Worm (Caenorhabditis elegans) whole organism, L2 larva: ENCODE measurements around the gene F54E2.2.

Experiments
- Y55F3AM.14 ChIP-seq: fragments of 200-800 bp; sonication (Bioruptor generic); optimal IDR thresholded peaks from 2 replicates; lab custom pipeline; 2018; ENCODE audit warnings: mild to moderate bottlenecking, missing genetic modification characterization, missing compliant biosample characterization
- ZK546.5 ChIP-seq: sonication (generic microtip); optimal IDR thresholded peaks from 2 replicates; lab custom pipeline; 2017; ENCODE audit warnings: missing biosample characterization, missing genetic modification characterization
- alr-1 ChIP-seq: fragments of 150-350 bp; optimal IDR thresholded peaks from 2 replicates; lab custom pipeline; 2014; ENCODE audit warnings: missing biosample characterization, missing genetic modification characterization
- aly-2 ChIP-seq: fragments of 150-350 bp; optimal IDR thresholded peaks from 2 replicates; lab custom pipeline; 2014; ENCODE audit warnings: missing biosample characterization, missing genetic modification characterization
- ama-1 ChIP-seq: fragments of 150-350 bp; optimal IDR thresholded peaks from 2 replicates; lab custom pipeline; 2018; ENCODE audit warnings: inconsistent platforms
- ceh-82 ChIP-seq: fragments of 150-350 bp; optimal IDR thresholded peaks from 2 replicates; lab custom pipeline; 2014; ENCODE audit warnings: missing biosample characterization, missing genetic modification characterization
- crh-2 ChIP-seq: sonication (generic microtip); optimal IDR thresholded peaks from 2 replicates; lab custom pipeline; 2017; ENCODE audit warnings: missing biosample characterization, missing genetic modification characterization
- egl-27 ChIP-seq: sonication (generic microtip); optimal IDR thresholded peaks from 3 replicates; lab custom pipeline; 2017; ENCODE audit warnings: missing biosample characterization, missing genetic modification reagents, missing genetic modification characterization
- lin-13 ChIP-seq: fragments of 150-350 bp; optimal IDR thresholded peaks from 2 replicates; lab custom pipeline; 2014; ENCODE audit warnings: missing biosample characterization, missing genetic modification reagents, missing genetic modification characterization
- nhr-23 ChIP-seq: fragments of 150-350 bp; optimal IDR thresholded peaks from 2 replicates; lab custom pipeline; 2014; ENCODE audit warnings: missing biosample characterization, missing genetic modification reagents, missing genetic modification characterization
- nhr-6 ChIP-seq: fragments of 150-350 bp; optimal IDR thresholded peaks from 2 replicates; lab custom pipeline; 2014; ENCODE audit warnings: missing biosample characterization, missing genetic modification characterization
- peb-1 ChIP-seq: fragments of 150-350 bp; optimal IDR thresholded peaks from 2 replicates; lab custom pipeline; 2014; ENCODE audit warnings: missing biosample characterization, missing genetic modification characterization
- sma-3 ChIP-seq: sonication (generic microtip); optimal IDR thresholded peaks from 2 replicates; lab custom pipeline; 2016; ENCODE audit warnings: missing genetic modification reagents, missing genetic modification characterization, missing compliant biosample characterization
- snpc-4 ChIP-seq: fragments of 150-350 bp; optimal IDR thresholded peaks from 2 replicates; lab custom pipeline; 2014; ENCODE audit warnings: missing biosample characterization, missing genetic modification characterization
- unc-55 ChIP-seq: fragments of 150-350 bp; sonication (generic microtip); optimal IDR thresholded peaks from 3 replicates; lab custom pipeline; 2014; ENCODE audit warnings: missing biosample characterization, missing genetic modification reagents, missing genetic modification characterization

F54E2.2 gene

DNA sequence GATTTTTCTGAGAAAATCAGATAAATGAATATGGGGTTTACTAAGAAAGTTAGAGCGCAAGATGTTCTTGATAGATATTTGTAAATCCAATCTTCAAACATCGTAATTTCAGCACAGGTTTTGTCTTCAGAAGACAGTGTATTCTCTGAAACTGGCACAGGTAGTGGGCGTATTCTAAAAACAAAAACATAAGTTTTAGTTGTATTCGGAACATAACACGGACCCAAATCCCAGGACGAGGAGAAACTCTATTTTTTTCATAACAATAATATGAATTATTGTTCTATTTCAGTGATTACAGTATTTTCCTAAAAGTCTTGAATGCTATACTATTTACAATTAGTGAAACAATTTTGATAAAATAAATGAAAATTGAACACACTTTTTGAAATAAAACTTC is 40.4 kb downstream of the F54E2.2 start, which contains the start of gene srj-45:
srj-45 (minus strand) TSS at position 101 of the 400 bp plus-strand sequence.
- TF ChIP-seq peb-1 (tag; lab: Kevin White, UChicago) (no peak), ceh-82 (tag; lab: Kevin White, UChicago) (no peak), sma-3 (GFP tag; lab: Kevin White, UChicago) (no peak), unc-55 (no peak), crh-2 (no peak), aly-2 (no peak), lin-13 (GFP tag; lab: Kevin White, UChicago) (no peak), ZK546.5 (tag; lab: Kevin White, UChicago) (no peak), nhr-23 (tag; lab: Kevin White, UChicago) (no peak), Y55F3AM.14 (GFP tag; lab: Kevin White, UChicago) (no peak), snpc-4 (tag; lab: Kevin White, UChicago) (no peak)

DNA sequence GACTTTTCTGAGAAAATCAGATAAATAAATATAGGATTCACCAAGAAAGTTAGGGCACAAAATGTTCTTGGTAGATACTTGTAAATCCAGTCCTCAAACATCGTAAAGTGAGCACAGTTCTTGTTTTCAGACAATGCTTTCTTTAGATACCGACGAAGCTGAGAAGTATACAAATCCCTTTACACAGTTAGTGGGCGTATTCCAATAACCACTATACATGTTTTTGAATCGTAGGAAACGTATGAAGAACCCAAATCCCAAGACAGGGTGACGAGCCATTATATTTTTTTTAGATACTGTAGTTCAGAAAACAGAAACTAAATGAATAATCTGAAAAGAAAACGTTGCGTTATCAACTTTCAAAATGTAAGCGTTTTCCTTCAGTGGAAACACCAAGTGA is 49.7 kb downstream of the F54E2.2 start, which contains the start of gene srj-44:
srj-44 (minus strand) TSS at position 101 of the 400 bp plus-strand sequence.
- TF ChIP-seq egl-27 (no peak), peb-1 (tag; lab: Kevin White, UChicago) (no peak), nhr-6 (tag; lab: Kevin White, UChicago) (no peak), alr-1 (tag; lab: Kevin White, UChicago) (no peak), ama-1 (lab: Kevin White, UChicago) (no peak)
